Fruit fly (Drosophila melanogaster) whole organism, wandering third instar larva: ENCODE data around the gene CG13793.
"Not testable (repeated sequence)": the region's sequence is repeated elsewhere in the genome, so short reads cannot be mapped to it uniquely, and the experiment has no call there.

Experiments used
- Abd-B ChIP-seq: fragments of >200 bp; optimal IDR thresholded peaks from 2 replicates; lab custom pipeline; 2017; ENCODE audit warnings: missing biosample characterization, missing genetic modification characterization
- CG32264 ChIP-seq: fragments of 200-800 bp; sonication (Bioruptor generic); optimal IDR thresholded peaks from 2 replicates; lab custom pipeline; 2016; ENCODE audit warnings: missing biosample characterization, missing genetic modification characterization
- CG9705 ChIP-seq: fragments of 200-800 bp; sonication (Bioruptor generic); optimal IDR thresholded peaks from 2 replicates; lab custom pipeline; 2018; ENCODE audit warnings: missing biosample characterization, mild to moderate bottlenecking, missing genetic modification characterization
- Dfd ChIP-seq: fragments of >200 bp; optimal IDR thresholded peaks from 2 replicates; lab custom pipeline; 2017; ENCODE audit warnings: missing biosample characterization, missing genetic modification characterization
- Dif ChIP-seq: fragments of 200-275, 200-300 bp; sonication (Bioruptor generic); optimal IDR thresholded peaks from 2 replicates; lab custom pipeline; 2018; ENCODE audit warnings: missing biosample characterization, missing genetic modification characterization; ENCODE audit not compliant: partially characterized antibody
- HLH106 ChIP-seq: fragments of 200-800 bp; optimal IDR thresholded peaks from 3 replicates; lab custom pipeline; 2019; ENCODE audit warnings: missing biosample characterization, mild to moderate bottlenecking, missing genetic modification characterization, moderate library complexity
- Hnf4 ChIP-seq: fragments of 200-800 bp; sonication (Bioruptor generic); optimal IDR thresholded peaks from 2 replicates; lab custom pipeline; 2016; ENCODE audit warnings: missing biosample characterization, mild to moderate bottlenecking, missing genetic modification characterization
- Hr83 ChIP-seq: fragments of 200-300 bp; sonication (Bioruptor generic); optimal IDR thresholded peaks from 2 replicates; lab custom pipeline; 2016; ENCODE audit warnings: missing biosample characterization, mild to moderate bottlenecking, missing genetic modification characterization, moderate library complexity; ENCODE audit not compliant: poor library complexity, severe bottlenecking
- Jra ChIP-seq: sonication (Bioruptor generic); optimal IDR thresholded peaks from 2 replicates; lab custom pipeline; 2016; ENCODE audit warnings: missing biosample characterization, missing genetic modification characterization
- Mio ChIP-seq: sonication (Bioruptor generic); optimal IDR thresholded peaks from 2 replicates; lab custom pipeline; 2016; ENCODE audit warnings: missing biosample characterization, missing genetic modification characterization
- Myc ChIP-seq: fragments of >200 bp; optimal IDR thresholded peaks from 2 replicates; lab custom pipeline; 2017
- N ChIP-seq: fragments of >200 bp; optimal IDR thresholded peaks from 2 replicates; lab custom pipeline; 2018; ENCODE audit warnings: missing biosample characterization, missing external identifiers, missing genetic modification characterization
- OdsH ChIP-seq: fragments of 200-800 bp; sonication (Bioruptor generic); optimal IDR thresholded peaks from 2 replicates; lab custom pipeline; 2016; ENCODE audit warnings: missing biosample characterization, mild to moderate bottlenecking, missing genetic modification characterization
- Rel ChIP-seq, 2 experiments: fragments of 200-800 bp; sonication (Bioruptor generic) in 1 of 2; optimal IDR thresholded peaks; 2 replicates in 1 of 2; 3 replicates in 1 of 2; lab custom pipeline; 2016 to 2019; ENCODE audit warnings: mild to moderate bottlenecking in 2 of 2, missing biosample characterization in 2 of 2, missing genetic modification characterization in 2 of 2, moderate library complexity in 1 of 2
- Vsx2 ChIP-seq: fragments of 200-300, 225-300 bp; sonication (Bioruptor generic); optimal IDR thresholded peaks from 2 replicates; lab custom pipeline; 2018; ENCODE audit warnings: missing biosample characterization, missing genetic modification characterization; ENCODE audit not compliant: partially characterized antibody
- br ChIP-seq: fragments of 200-800 bp; sonication (Bioruptor generic); optimal IDR thresholded peaks from 2 replicates; lab custom pipeline; 2016; ENCODE audit warnings: missing biosample characterization, missing genetic modification characterization
- brk ChIP-seq: fragments of 200-800 bp; sonication (Bioruptor generic); optimal IDR thresholded peaks from 2 replicates; lab custom pipeline; 2016; ENCODE audit warnings: missing biosample characterization, mild to moderate bottlenecking, missing genetic modification characterization
- dmrt93B ChIP-seq: fragments of 200-800 bp; sonication (Bioruptor generic); optimal IDR thresholded peaks from 2 replicates; lab custom pipeline; 2018; ENCODE audit warnings: missing biosample characterization, mild to moderate bottlenecking, missing genetic modification characterization
- ey ChIP-seq: fragments of 200-800 bp; sonication (Bioruptor generic); optimal IDR thresholded peaks from 2 replicates; lab custom pipeline; 2016; ENCODE audit warnings: missing biosample characterization, missing genetic modification characterization
- foxo ChIP-seq, 2 experiments: fragments of 200-800 bp; sonication (Bioruptor generic); optimal IDR thresholded peaks; 2 replicates in 1 of 2; 3 replicates in 1 of 2; lab custom pipeline; 2016 to 2017; ENCODE audit warnings: missing biosample characterization in 2 of 2, missing genetic modification characterization in 2 of 2
- fru ChIP-seq: fragments of 200-800 bp; sonication (Bioruptor generic); optimal IDR thresholded peaks from 3 replicates; lab custom pipeline; 2016; ENCODE audit warnings: missing biosample characterization, mild to moderate bottlenecking, missing genetic modification characterization
- h ChIP-seq: fragments of 200-800 bp; sonication (Bioruptor generic); optimal IDR thresholded peaks from 3 replicates; lab custom pipeline; 2016; ENCODE audit warnings: missing biosample characterization, mild to moderate bottlenecking, missing genetic modification characterization
- jim ChIP-seq: fragments of 175-275, 200-325 bp; sonication (Bioruptor generic); optimal IDR thresholded peaks from 2 replicates; lab custom pipeline; 2016; ENCODE audit warnings: missing biosample characterization, mild to moderate bottlenecking, missing genetic modification characterization
- lola ChIP-seq: fragments of >200 bp; optimal IDR thresholded peaks from 2 replicates; lab custom pipeline; 2017; ENCODE audit warnings: missing biosample characterization, missing genetic modification characterization
- pan ChIP-seq: fragments of >200 bp; optimal IDR thresholded peaks from 2 replicates; lab custom pipeline; 2017
- rgr ChIP-seq: fragments of 200-800 bp; sonication (Bioruptor generic); optimal IDR thresholded peaks from 3 replicates; lab custom pipeline; 2016; ENCODE audit warnings: missing biosample characterization, mild to moderate bottlenecking, missing genetic modification characterization
- sage ChIP-seq: fragments of 200-800 bp; sonication (Bioruptor generic); optimal IDR thresholded peaks from 2 replicates; lab custom pipeline; 2016; ENCODE audit warnings: missing biosample characterization, mild to moderate bottlenecking, missing genetic modification characterization
- sv ChIP-seq: fragments of 200-800 bp; sonication (Bioruptor generic); optimal IDR thresholded peaks from 3 replicates; lab custom pipeline; 2016; ENCODE audit warnings: missing biosample characterization, missing genetic modification characterization
- tai ChIP-seq: sonication (Bioruptor generic); optimal IDR thresholded peaks from 2 replicates; lab custom pipeline; 2016; ENCODE audit warnings: missing biosample characterization, missing genetic modification characterization
- woc ChIP-seq: sonication (Bioruptor generic); optimal IDR thresholded peaks from 2 replicates; lab custom pipeline; 2016; ENCODE audit warnings: missing biosample characterization, mild to moderate bottlenecking, missing genetic modification characterization

CG13793 gene

DNA sequence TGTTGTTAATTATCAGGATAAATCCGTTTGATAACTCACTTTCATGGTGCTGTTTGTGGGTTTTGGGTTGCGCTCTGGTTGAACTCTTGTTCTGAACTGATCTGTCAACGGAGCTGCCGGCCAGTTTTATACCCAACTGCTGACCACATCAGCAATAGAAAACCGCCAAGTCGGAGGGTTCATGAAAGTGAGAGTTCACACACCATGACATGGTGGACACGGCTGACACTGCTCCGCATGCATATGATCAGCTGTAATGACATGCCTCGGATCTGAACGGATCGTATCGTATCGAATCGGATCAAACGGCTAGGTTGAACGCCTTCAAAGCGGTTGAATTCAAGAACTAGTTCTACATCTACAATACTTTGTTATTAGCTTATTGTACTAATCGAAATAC, 22.1 kb upstream of the CG13793 start, which contains the start of gene Acp1:
Acp1 (minus strand) TSS at position 101 of the 400 bp plus-strand sequence.
- TF ChIP-seq sv (GFP tag; lab: Kevin White, UChicago) = no peak
- TF ChIP-seq h (GFP tag; lab: Kevin White, UChicago) = no peak
- TF ChIP-seq Myc (lab: Kevin White, UChicago) = no peak
- no peak for TF ChIP-seq brk (GFP tag; lab: Kevin White, UChicago)
- TF ChIP-seq dmrt93B (GFP tag; lab: Kevin White, UChicago) = no peak
- no peak for TF ChIP-seq tai (GFP tag; lab: Kevin White, UChicago)
- TF ChIP-seq CG32264 = no peak
- no peak for TF ChIP-seq OdsH (GFP tag; lab: Kevin White, UChicago)
- no peak for TF ChIP-seq Dif (GFP tag; lab: Kevin White, UChicago)
- TF ChIP-seq br (GFP tag; lab: Kevin White, UChicago) = no peak
- TF ChIP-seq N (GFP tag; lab: Kevin White, UChicago) = no peak
- TF ChIP-seq HLH106 = no peak
- no peak for TF ChIP-seq pan
- TF ChIP-seq sage (GFP tag; lab: Kevin White, UChicago) = no peak
- no peak for TF ChIP-seq jim (GFP tag; lab: Kevin White, UChicago)

DNA sequence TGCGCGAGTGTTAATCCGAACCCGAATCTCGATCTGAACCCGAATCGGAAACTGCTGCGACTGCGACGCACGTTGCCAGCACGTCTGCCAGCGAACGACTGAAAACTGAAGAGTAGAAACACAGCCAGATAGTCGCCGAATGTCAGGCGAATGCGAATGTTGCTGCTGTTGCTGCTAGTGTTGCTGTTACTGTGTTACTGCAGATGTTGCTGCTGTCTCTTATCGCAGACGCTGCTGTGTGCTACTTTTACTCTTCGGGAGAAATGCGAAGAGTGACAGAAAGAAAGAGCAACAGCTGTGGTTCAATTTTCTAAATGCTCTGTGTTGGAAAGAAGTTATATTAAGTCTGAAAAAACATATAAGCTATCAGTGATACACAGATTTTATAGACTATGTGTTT, 19.4 kb upstream of the CG13793 start, which contains the start of gene CG31904:
CG31904 (minus strand) TSS at position 101 of the 400 bp plus-strand sequence.
- not testable (repeated sequence) for TF ChIP-seq Myc (lab: Kevin White, UChicago); Rel (GFP tag; optimal IDR thresholded peaks at IDR 0.05; lab: Kevin White, UChicago); Rel (tag; optimal IDR thresholded peaks at IDR 0.05; lab: Kevin White, UChicago); woc (GFP tag; lab: Kevin White, UChicago)

DNA sequence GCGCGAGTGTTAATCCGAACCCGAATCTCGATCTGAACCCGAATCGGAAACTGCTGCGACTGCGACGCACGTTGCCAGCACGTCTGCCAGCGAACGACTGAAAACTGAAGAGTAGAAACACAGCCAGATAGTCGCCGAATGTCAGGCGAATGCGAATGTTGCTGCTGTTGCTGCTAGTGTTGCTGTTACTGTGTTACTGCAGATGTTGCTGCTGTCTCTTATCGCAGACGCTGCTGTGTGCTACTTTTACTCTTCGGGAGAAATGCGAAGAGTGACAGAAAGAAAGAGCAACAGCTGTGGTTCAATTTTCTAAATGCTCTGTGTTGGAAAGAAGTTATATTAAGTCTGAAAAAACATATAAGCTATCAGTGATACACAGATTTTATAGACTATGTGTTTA, 13.3 kb upstream of the CG13793 start, which contains the start of gene CG13796:
CG13796 (minus strand) TSS at position 101 of the 400 bp plus-strand sequence.
- TF ChIP-seq woc, sv, Dfd (GFP tag; lab: Kevin White, UChicago): not testable (repeated sequence)

DNA sequence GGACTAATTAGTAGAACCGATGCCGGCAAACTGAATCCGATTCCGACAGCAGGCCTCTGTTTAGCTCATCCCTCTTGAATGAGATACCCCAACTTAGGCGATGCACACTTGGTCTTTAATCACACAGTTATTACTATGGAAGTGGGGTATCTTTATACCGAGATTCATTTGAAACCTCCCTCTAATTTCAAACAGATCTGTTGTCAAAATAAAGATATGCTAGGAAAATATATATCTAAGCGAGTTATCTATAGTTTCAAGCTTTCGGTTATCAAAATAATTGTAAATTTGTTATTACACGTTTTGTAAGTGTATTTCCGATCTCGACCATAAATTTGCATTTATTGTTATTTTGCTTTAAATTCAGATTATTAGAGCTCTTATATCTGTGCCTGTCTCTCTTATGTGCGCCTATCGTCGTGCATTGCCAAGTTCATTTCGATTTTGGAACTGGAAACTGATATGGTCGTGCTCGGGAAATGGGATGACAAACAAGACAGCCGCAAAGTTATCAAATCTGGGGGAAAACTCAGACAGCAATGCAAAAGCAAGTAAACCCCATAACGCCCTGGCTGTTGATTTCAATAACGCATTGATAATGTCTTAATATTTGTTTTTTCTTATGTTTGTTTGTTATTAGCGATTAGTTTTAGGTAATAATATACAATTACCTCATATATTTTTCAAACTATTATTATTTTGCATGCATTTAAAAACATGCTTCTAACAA, 7.1 kb upstream of the CG13793 start, which contains the start of gene CG13795:
CG13795 (minus strand) TSS at position 31 of the 730 bp plus-strand sequence.
- peak; percentile 28 for TF ChIP-seq br (GFP tag; lab: Kevin White, UChicago)
- TF ChIP-seq brk (GFP tag; lab: Kevin White, UChicago) = no peak
- peak; percentile 24 for TF ChIP-seq ey
- peak; percentile 28 for TF ChIP-seq h (GFP tag; lab: Kevin White, UChicago)
- peak; percentile 48 for TF ChIP-seq rgr (GFP tag; lab: Kevin White, UChicago)
- TF ChIP-seq dmrt93B (GFP tag; lab: Kevin White, UChicago) = no peak
- TF ChIP-seq Rel (GFP tag; optimal IDR thresholded peaks at IDR 0.05; lab: Kevin White, UChicago) = no peak
- TF ChIP-seq Rel (tag; optimal IDR thresholded peaks at IDR 0.05; lab: Kevin White, UChicago) = peak; percentile 95
- TF ChIP-seq foxo (GFP tag; optimal IDR thresholded peaks at IDR 0.05; lab: Kevin White, UChicago) = no peak
- peak; percentile 43 for TF ChIP-seq fru

DNA sequence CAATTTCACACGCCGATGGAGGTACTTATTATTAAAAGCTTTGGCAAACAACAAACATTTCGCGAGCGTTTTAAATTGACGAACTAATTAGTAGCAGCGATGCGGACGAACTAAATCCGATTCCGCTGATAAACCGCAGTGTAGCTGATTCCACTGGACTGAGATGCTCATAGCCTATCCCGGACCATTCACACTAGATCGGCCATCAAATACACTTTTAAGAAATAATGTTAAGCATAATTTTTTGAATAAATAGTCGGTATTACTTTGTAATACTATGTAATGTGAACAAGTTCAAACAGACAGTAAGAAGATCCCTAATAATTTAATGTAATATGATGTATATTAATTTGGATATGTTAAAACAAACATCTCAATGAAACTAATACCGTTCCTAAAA, 3.4 kb upstream of the CG13793 start, which contains the start of gene CG13794:
CG13794 (minus strand) TSS at position 101 of the 400 bp plus-strand sequence.
- TF ChIP-seq jim (GFP tag; lab: Kevin White, UChicago) = no peak
- no peak for TF ChIP-seq foxo (GFP tag; optimal IDR thresholded peaks at IDR 0.05; lab: Kevin White, UChicago)
- no peak for TF ChIP-seq CG9705
- no peak for TF ChIP-seq Mio (GFP tag; lab: Kevin White, UChicago)
- TF ChIP-seq ey = no peak
- TF ChIP-seq brk (GFP tag; lab: Kevin White, UChicago) = no peak
- TF ChIP-seq Jra (GFP tag; lab: Kevin White, UChicago) = no peak
- no peak for TF ChIP-seq Hnf4 (GFP tag; lab: Kevin White, UChicago)
- TF ChIP-seq Vsx2 (GFP tag; lab: Kevin White, UChicago) = no peak
- no peak for TF ChIP-seq N (GFP tag; lab: Kevin White, UChicago)
- no peak for TF ChIP-seq Dif (GFP tag; lab: Kevin White, UChicago)
- TF ChIP-seq lola (GFP tag; lab: Kevin White, UChicago) = no peak
- no peak for TF ChIP-seq Dfd (GFP tag; lab: Kevin White, UChicago)
- TF ChIP-seq Abd-B (GFP tag; lab: Kevin White, UChicago) = no peak
- no peak for TF ChIP-seq Hr83 (GFP tag; lab: Kevin White, UChicago)
